Fruit fly (Drosophila melanogaster) whole organism: ENCODE data around the gene UQCR-14.

ENCODE experiments used
- CG8478 ChIP-seq: fragments of >200 bp; optimal IDR thresholded peaks from 2 replicates; lab custom pipeline; 2018; ENCODE audit warnings: inconsistent platforms
- Dll ChIP-seq: fragments of >200 bp; optimal IDR thresholded peaks from 2 replicates; lab custom pipeline; 2017
- EcR ChIP-seq, 2 experiments: fragments of >200 bp; optimal IDR thresholded peaks; 2 replicates each; lab custom pipeline; 2017; ENCODE audit warnings: missing biosample characterization in 2 of 2, missing genetic modification characterization in 2 of 2, missing genetic modification reagents in 2 of 2
- pan ChIP-seq: fragments of >200 bp; optimal IDR thresholded peaks from 2 replicates; lab custom pipeline; 2017
- psq ChIP-seq: fragments of >200 bp; optimal IDR thresholded peaks from 2 replicates; lab custom pipeline; 2017
- usp ChIP-seq: fragments of >200 bp; optimal IDR thresholded peaks from 2 replicates; lab custom pipeline; 2017; ENCODE audit warnings: missing biosample characterization, missing genetic modification characterization, mixed read lengths

- TF ChIP-seq Dll (no peak), pan (lab: Kevin White, UChicago) (no peak), EcR (GFP tag; optimal IDR thresholded peaks at IDR 0.05; lab: Kevin White, UChicago) (no peak), psq (lab: Kevin White, UChicago) (no peak), CG8478 (lab: Kevin White, UChicago) (no peak), usp (GFP tag; lab: Kevin White, UChicago) (no peak)
Observed at dm6 chrX:16296423-16297292, 10.6 kb downstream of the UQCR-14 start, which contains the start of gene CG3632.
